Fruit fly (Drosophila melanogaster): Measurements from ENCODE around the gene Sfp79B.

DNA sequence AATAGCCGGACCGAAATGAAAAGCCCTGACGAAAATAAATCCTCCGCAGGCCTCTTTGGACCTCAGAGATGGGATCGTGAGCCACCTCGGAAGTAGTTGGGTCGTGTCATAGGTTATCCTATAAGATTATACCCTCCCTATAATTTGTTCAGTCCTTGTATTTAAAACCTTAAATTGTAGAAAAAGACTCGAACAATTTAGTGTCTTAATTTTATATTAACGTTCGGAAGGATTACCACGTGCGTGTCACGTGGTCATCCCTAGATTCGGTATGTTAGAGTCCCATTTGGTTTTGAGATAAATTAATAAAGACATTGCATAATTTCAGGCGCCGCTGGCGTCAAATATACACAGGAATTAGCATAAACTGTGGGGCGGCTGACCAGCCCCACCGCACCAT is 2.1 kb upstream of the Sfp79B start:
- TF ChIP-seq psq (GFP tag; optimal IDR thresholded peaks at IDR 0.05) (peak; percentile 62), HLH106 (tag; optimal IDR thresholded peaks at IDR 0.05) (peak; percentile 66), h (GFP tag; optimal IDR thresholded peaks at IDR 0.05) (peak; percentile 77), Myc (optimal IDR thresholded peaks at IDR 0.05) (peak; percentile 52), foxo (GFP tag; optimal IDR thresholded peaks at IDR 0.05) (peak in 1 of 2 experiments; percentile 80), usp (GFP tag; optimal IDR thresholded peaks at IDR 0.05) (no peak), fru (GFP tag; optimal IDR thresholded peaks at IDR 0.05) (peak; percentile 79), Rel (GFP tag; optimal IDR thresholded peaks at IDR 0.05) (no peak), Rel (tag; optimal IDR thresholded peaks at IDR 0.05) (no peak), dsf (GFP tag; optimal IDR thresholded peaks at IDR 0.05; ENCODE audit: borderline replicate concordance) (no peak), CG9705 (GFP tag; optimal IDR thresholded peaks at IDR 0.05) (no peak), Mio (GFP tag; optimal IDR thresholded peaks at IDR 0.05) (no peak), Abd-B (GFP tag; optimal IDR thresholded peaks at IDR 0.05) (no peak), lola (GFP tag; optimal IDR thresholded peaks at IDR 0.05) (no peak)

Data from whole organism, wandering third instar larva.